Worm (Caenorhabditis elegans) whole organism, L4 larva: ENCODE results near the gene Y54G2A.45.

Source experiments
- D1046.2 ChIP-seq: fragments of 200-800 bp; sonication (Bioruptor generic); IDR thresholded peaks from 2 replicates; pipeline ENCODE4 v1.3.6; 2022; ENCODE audit warnings: missing genetic modification characterization, missing compliant biosample characterization
- F26F4.8 ChIP-seq: fragments of 200-800 bp; sonication (Bioruptor generic); conservative IDR thresholded peaks from 2 replicates; pipeline ENCODE4 v1.3.6; 2022; ENCODE audit warnings: missing genetic modification characterization, missing compliant biosample characterization
- R02D3.7 ChIP-seq: fragments of 150-350 bp; sonication (generic microtip); optimal IDR thresholded peaks from 3 replicates; lab custom pipeline; 2014; ENCODE audit warnings: missing biosample characterization, missing genetic modification characterization
- ZK337.2 ChIP-seq: fragments of 200-800 bp; sonication (Bioruptor generic); IDR thresholded peaks from 2 replicates; pipeline ENCODE4 v1.3.6; 2022; ENCODE audit warnings: missing genetic modification reagents, missing genetic modification characterization, missing compliant biosample characterization
- arid-1 ChIP-seq: fragments of 200-800 bp; sonication (Bioruptor generic); conservative IDR thresholded peaks from 2 replicates; pipeline ENCODE4 v1.3.6; 2022; ENCODE audit warnings: missing genetic modification reagents, missing genetic modification characterization, missing compliant biosample characterization
- ceh-62 ChIP-seq: sonication (generic microtip); optimal IDR thresholded peaks from 2 replicates; lab custom pipeline; 2017; ENCODE audit warnings: missing biosample characterization, missing genetic modification characterization
- ceh-82 ChIP-seq: sonication (generic microtip); optimal IDR thresholded peaks from 2 replicates; lab custom pipeline; 2017; ENCODE audit warnings: missing biosample characterization, missing genetic modification characterization
- ces-1 ChIP-seq: fragments of 150-350 bp; sonication (generic microtip); optimal IDR thresholded peaks from 4 replicates; lab custom pipeline; 2014; ENCODE audit warnings: missing biosample characterization, missing genetic modification reagents, missing genetic modification characterization
- ctbp-1 ChIP-seq: fragments of 200-800 bp; sonication (Bioruptor generic); IDR thresholded peaks from 2 replicates; pipeline ENCODE4 v1.3.6; 2022; ENCODE audit warnings: missing genetic modification reagents, missing genetic modification characterization, missing compliant biosample characterization
- daf-12 ChIP-seq: fragments of 150-350 bp; optimal IDR thresholded peaks from 2 replicates; lab custom pipeline; 2014; ENCODE audit warnings: missing biosample characterization, missing genetic modification reagents, missing genetic modification characterization
- daf-16 ChIP-seq, 3 experiments: sonication (generic microtip); optimal IDR thresholded peaks; 2 replicates each; lab custom pipeline; 2016 to 2017; ENCODE audit warnings: missing genetic modification characterization in 3 of 3, missing genetic modification reagents in 3 of 3, mild to moderate bottlenecking in 2 of 3, missing compliant biosample characterization in 2 of 3, missing biosample characterization in 1 of 3, moderate library complexity in 1 of 3
- daf-8 ChIP-seq: fragments of 200-800 bp; sonication (Bioruptor generic); IDR thresholded peaks from 2 replicates; pipeline ENCODE4 v1.3.6; 2022; ENCODE audit warnings: missing genetic modification characterization, missing compliant biosample characterization
- dmd-6 ChIP-seq: fragments of 200-800 bp; sonication (Bioruptor generic); IDR thresholded peaks from 2 replicates; pipeline ENCODE4 v1.3.6; 2022; ENCODE audit warnings: missing genetic modification reagents, missing genetic modification characterization, missing compliant biosample characterization
- dmd-9 ChIP-seq: fragments of 200-800 bp; sonication (Bioruptor generic); IDR thresholded peaks from 2 replicates; pipeline ENCODE4 v1.3.6; 2022; ENCODE audit warnings: missing genetic modification reagents, missing genetic modification characterization, missing compliant biosample characterization
- duxl-1 ChIP-seq: sonication (generic microtip); optimal IDR thresholded peaks from 2 replicates; lab custom pipeline; 2016; ENCODE audit warnings: mild to moderate bottlenecking, missing genetic modification characterization, moderate library complexity, missing compliant biosample characterization; ENCODE audit not compliant: poor library complexity
- dve-1 ChIP-seq: sonication (generic microtip); optimal IDR thresholded peaks from 2 replicates; lab custom pipeline; 2017; ENCODE audit warnings: antibody characterized with exemption, mild to moderate bottlenecking, missing genetic modification characterization, missing compliant biosample characterization; ENCODE audit not compliant: insufficient read depth
- hlh-11 ChIP-seq: fragments of 200-800 bp; sonication (Bioruptor generic); optimal IDR thresholded peaks from 2 replicates; lab custom pipeline; 2018; ENCODE audit warnings: mild to moderate bottlenecking, missing genetic modification characterization, missing compliant biosample characterization
- lin-15B ChIP-seq: fragments of 150-350 bp; sonication (generic microtip); optimal IDR thresholded peaks from 3 replicates; lab custom pipeline; 2014; ENCODE audit warnings: missing biosample characterization, missing genetic modification characterization
- lin-39 ChIP-seq: fragments of 150-350 bp; optimal IDR thresholded peaks from 2 replicates; lab custom pipeline; 2014; ENCODE audit warnings: missing biosample characterization, missing genetic modification reagents, missing genetic modification characterization
- madf-9 ChIP-seq: fragments of 200-800 bp; sonication (Bioruptor generic); conservative IDR thresholded peaks from 2 replicates; pipeline ENCODE4 v1.3.6; 2022; ENCODE audit warnings: missing genetic modification reagents, missing genetic modification characterization, missing compliant biosample characterization
- mep-1 ChIP-seq: fragments of 150-350 bp; sonication (generic microtip); optimal IDR thresholded peaks from 3 replicates; lab custom pipeline; 2014; ENCODE audit warnings: missing biosample characterization, missing genetic modification characterization
- nhr-102 ChIP-seq: sonication (generic microtip); optimal IDR thresholded peaks from 2 replicates; lab custom pipeline; 2016; ENCODE audit warnings: mild to moderate bottlenecking, missing genetic modification characterization, moderate library complexity, missing compliant biosample characterization
- nhr-237 ChIP-seq: sonication (generic microtip); optimal IDR thresholded peaks from 2 replicates; lab custom pipeline; 2017; ENCODE audit warnings: missing biosample characterization, missing genetic modification characterization
- nhr-28 ChIP-seq: fragments of 150-350 bp; optimal IDR thresholded peaks from 2 replicates; lab custom pipeline; 2014; ENCODE audit warnings: missing biosample characterization, missing genetic modification characterization
- nhr-41 ChIP-seq: fragments of 200-800 bp; sonication (Bioruptor generic); IDR thresholded peaks from 2 replicates; pipeline ENCODE4 v1.3.6; 2022; ENCODE audit warnings: missing genetic modification reagents, missing genetic modification characterization, missing compliant biosample characterization
- nhr-42 ChIP-seq: fragments of 200-800 bp; sonication (Bioruptor generic); IDR thresholded peaks from 2 replicates; pipeline ENCODE4 v1.3.6; 2022; ENCODE audit warnings: missing genetic modification characterization, missing compliant biosample characterization
- nhr-77 ChIP-seq: fragments of 150-350 bp; optimal IDR thresholded peaks from 2 replicates; lab custom pipeline; 2014; ENCODE audit warnings: missing biosample characterization, missing genetic modification characterization
- php-3 ChIP-seq: fragments of 200-800 bp; sonication (Bioruptor generic); IDR thresholded peaks from 2 replicates; pipeline ENCODE4 v1.3.6; 2022; ENCODE audit warnings: missing genetic modification reagents, missing genetic modification characterization, missing compliant biosample characterization
- pqm-1 ChIP-seq: sonication (generic microtip); optimal IDR thresholded peaks from 2 replicates; lab custom pipeline; 2017; ENCODE audit warnings: missing biosample characterization, missing genetic modification characterization
- sdz-12 ChIP-seq: fragments of 200-800 bp; sonication (Bioruptor generic); optimal IDR thresholded peaks from 2 replicates; lab custom pipeline; 2018; ENCODE audit warnings: mild to moderate bottlenecking, missing genetic modification characterization, missing compliant biosample characterization
- snpc-4 ChIP-seq: fragments of 150-350 bp; optimal IDR thresholded peaks from 2 replicates; lab custom pipeline; 2014; ENCODE audit warnings: missing biosample characterization, missing genetic modification characterization
- spr-3 ChIP-seq: fragments of 200-800 bp; sonication (Bioruptor generic); optimal IDR thresholded peaks from 2 replicates; lab custom pipeline; 2018; ENCODE audit warnings: mild to moderate bottlenecking, missing genetic modification characterization, missing compliant biosample characterization
- unc-130 ChIP-seq: sonication (generic microtip); optimal IDR thresholded peaks from 2 replicates; lab custom pipeline; 2016; ENCODE audit warnings: missing genetic modification reagents, missing genetic modification characterization, missing compliant biosample characterization
- vab-7 ChIP-seq: fragments of 200-800 bp; sonication (Bioruptor generic); IDR thresholded peaks from 2 replicates; pipeline ENCODE4 v1.3.6; 2022; ENCODE audit warnings: missing genetic modification reagents, missing genetic modification characterization, missing compliant biosample characterization
- ztf-7 ChIP-seq: fragments of 150-350 bp; optimal IDR thresholded peaks from 2 replicates; lab custom pipeline; 2014; ENCODE audit warnings: missing biosample characterization, missing genetic modification characterization

The Y54G2A.45 gene

ce11 chrIV:2838308-2838707 is 32.7 kb downstream of the Y54G2A.45 start, which contains the start of gene Y54G2A.7:
Y54G2A.7 (plus strand) TSS chrIV:2838608.
- TF ChIP-seq daf-8 (no peak), nhr-28 (tag; lab: Kevin White, UChicago) (peak; percentile 65), ZK337.2 (GFP tag; lab: Robert Waterston, UW) (no peak), ceh-62 (tag; lab: Kevin White, UChicago) (no peak), madf-9 (GFP tag; lab: Robert Waterston, UW) (no peak), daf-16 (GFP tag; optimal IDR thresholded peaks at IDR 0.05; lab: Kevin White, UChicago) (no peak), daf-16 (tag; optimal IDR thresholded peaks at IDR 0.05; lab: Kevin White, UChicago) (peak; percentile 27)

- TF ChIP-seq pqm-1 (tag; lab: Kevin White, UChicago) (peak; percentile 58), dmd-6 (GFP tag; lab: Robert Waterston, UW) (peak; percentile 55), dve-1 (tag; lab: Kevin White, UChicago) (peak; percentile 29), nhr-77 (tag; lab: Kevin White, UChicago) (peak; percentile 19), daf-16 (GFP tag; optimal IDR thresholded peaks at IDR 0.05; lab: Kevin White, UChicago) (no peak), daf-16 (tag; optimal IDR thresholded peaks at IDR 0.05; lab: Kevin White, UChicago) (peak; percentile 45), dmd-9 (GFP tag; lab: Robert Waterston, UW) (no peak), nhr-237 (tag; lab: Kevin White, UChicago) (no peak), lin-39 (tag; lab: Kevin White, UChicago) (no peak), spr-3 (GFP tag; lab: Kevin White, UChicago) (no peak), R02D3.7 (tag; lab: Kevin White, UChicago) (no peak), ces-1 (GFP tag; lab: Kevin White, UChicago) (no peak), php-3 (GFP tag; lab: Robert Waterston, UW) (peak; percentile 37; the same call in 1 of the 2 replicates), hlh-11 (tag; lab: Kevin White, UChicago) (peak; percentile 11), daf-12 (tag; lab: Kevin White, UChicago) (no peak), nhr-41 (GFP tag; lab: Robert Waterston, UW) (no peak), arid-1 (no peak), nhr-28 (tag; lab: Kevin White, UChicago) (peak; percentile 82)
These were observed 35.6 kb downstream of the Y54G2A.45 start, which contains the start of gene clec-83 for ce11 chrIV:2841260-2841659. clec-83 (minus strand) TSS chrIV:2841472.

ce11 chrIV:2842162-2842561 is 36.5 kb downstream of the Y54G2A.45 start, which contains the start of gene clec-84:
clec-84 (plus strand) TSS chrIV:2842462.
- TF ChIP-seq nhr-42 (GFP tag; lab: Robert Waterston, UW) (no peak), mep-1 (tag; lab: Kevin White, UChicago) (no peak), sdz-12 (GFP tag; lab: Kevin White, UChicago) (no peak), unc-130 (GFP tag; lab: Kevin White, UChicago) (no peak), duxl-1 (tag; lab: Kevin White, UChicago) (no peak), lin-15B (tag; lab: Kevin White, UChicago) (no peak), madf-9 (GFP tag; lab: Robert Waterston, UW) (no peak), ztf-7 (no peak), ceh-82 (tag; lab: Kevin White, UChicago) (no peak)

ce11 chrIV:2843882-2844281 is 38.2 kb downstream of the Y54G2A.45 start, which contains the start of gene Y54G2A.15:
Y54G2A.15 (minus strand) TSS chrIV:2843982.
- TF ChIP-seq nhr-102 (tag; lab: Kevin White, UChicago), result no peak
- no peak for TF ChIP-seq F26F4.8 (GFP tag; lab: Robert Waterston, UW)
- no peak for TF ChIP-seq ctbp-1 (GFP tag; lab: Robert Waterston, UW)
- TF ChIP-seq D1046.2 (GFP tag; lab: Robert Waterston, UW), result no peak
- no peak for TF ChIP-seq nhr-41 (GFP tag; lab: Robert Waterston, UW)
- no peak for TF ChIP-seq dmd-6 (GFP tag; lab: Robert Waterston, UW)
- no peak for TF ChIP-seq vab-7
- no peak for TF ChIP-seq ceh-62 (tag; lab: Kevin White, UChicago)
- no peak for TF ChIP-seq snpc-4
- TF ChIP-seq, all 104 proteins: peak for 0
